Fruit fly (Drosophila melanogaster) ovary, adult (tissue): ENCODE results near the gene CG13398.

ENCODE experiments used
- CG17801 ChIP-seq: fragments of 200-800 bp; optimal IDR thresholded peaks from 2 replicates; lab custom pipeline; 2019; ENCODE audit warnings: missing biosample characterization, mild to moderate bottlenecking, missing genetic modification characterization, moderate library complexity; ENCODE audit not compliant: partially characterized antibody

CG13398 gene

dm6 chr2L:8402928-8403285 is 12.1 kb downstream of the CG13398 start, which contains the start of gene fy:
TSS of gene fy (minus strand) at chr2L:8403280.
- TF ChIP-seq CG17801 (GFP tag; lab: Kevin White, UChicago) = no peak

- no peak for TF ChIP-seq CG17801 (GFP tag; lab: Kevin White, UChicago)
Measured at dm6 chr2L:8399863-8400598, 15.0 kb downstream of the CG13398 start, which contains the start of gene CG31898. TSS of gene CG31898 (plus strand) at chr2L:8400421.

dm6 chr2L:8398721-8399120 is 16.3 kb downstream of the CG13398 start, which contains the start of gene CG13386:
TSS of gene CG13386 (plus strand) at chr2L:8399021.
- no peak for TF ChIP-seq CG17801 (GFP tag; lab: Kevin White, UChicago)

dm6 chr2L:8395996-8396699 is 18.9 kb downstream of the CG13398 start, which contains the start of the genes Peritrophin-15a and CG13385:
TSS of gene Peritrophin-15a (minus strand) at chr2L:8396096.
TSS of gene CG13385 (plus strand) at chr2L:8396649.
- TF ChIP-seq CG17801 (GFP tag; lab: Kevin White, UChicago) = no peak

dm6 chr2L:8394840-8395239 is 20.2 kb downstream of the CG13398 start, which contains the start of gene Peritrophin-15b:
TSS of gene Peritrophin-15b (minus strand) at chr2L:8394940.
- TF ChIP-seq CG17801 (GFP tag; lab: Kevin White, UChicago) = no peak

dm6 chr2L:8394180-8394579 is 20.9 kb downstream of the CG13398 start, which contains the start of gene lectin-29Ca:
TSS of gene lectin-29Ca (minus strand) at chr2L:8394280.
- TF ChIP-seq CG17801 (GFP tag; lab: Kevin White, UChicago) = no peak

dm6 chr2L:8393122-8393521 is 21.9 kb downstream of the CG13398 start, which contains the start of gene Acp29AB:
TSS of gene Acp29AB (minus strand) at chr2L:8393222.
- TF ChIP-seq CG17801 (GFP tag; lab: Kevin White, UChicago) = no peak

dm6 chr2L:8392298-8392697 is 22.8 kb downstream of the CG13398 start, which contains the start of gene CG42820:
TSS of gene CG42820 (minus strand) at chr2L:8392398.
- TF ChIP-seq CG17801 (GFP tag; lab: Kevin White, UChicago) = no peak

- no peak for TF ChIP-seq CG17801 (GFP tag; lab: Kevin White, UChicago)
Measured at dm6 chr2L:8389231-8389630, 25.8 kb downstream of the CG13398 start, which contains the start of gene CG42819. TSS of gene CG42819 (minus strand) at chr2L:8389331.

dm6 chr2L:8385849-8386248 is 29.2 kb downstream of the CG13398 start:
- no peak for TF ChIP-seq CG17801 (GFP tag; lab: Kevin White, UChicago)

dm6 chr2L:8384985-8385519 is 30.0 kb downstream of the CG13398 start:
- TF ChIP-seq CG17801 (GFP tag; lab: Kevin White, UChicago) = no peak

dm6 chr2L:8384108-8384601 is 30.9 kb downstream of the CG13398 start, which contains the start of the genes Dad1 and CG13384:
TSS of gene Dad1 (minus strand) at chr2L:8384137.
TSS of gene CG13384 (plus strand) at chr2L:8384455.
- TF ChIP-seq CG17801 (GFP tag; lab: Kevin White, UChicago) = peak; percentile 98

dm6 chr2L:8382646-8383045 is 32.4 kb downstream of the CG13398 start, which contains the start of the genes CG13392 and Rcd4:
TSS of gene CG13392 (minus strand) at chr2L:8382807.
TSS of gene Rcd4 (plus strand) at chr2L:8382861.
- TF ChIP-seq CG17801 (GFP tag; lab: Kevin White, UChicago) = peak; percentile 63

- TF ChIP-seq CG17801 (GFP tag; lab: Kevin White, UChicago) = peak; percentile 72
Measured at dm6 chr2L:8381508-8382036, 33.5 kb downstream of the CG13398 start, which contains the start of gene AlaRS. TSS of gene AlaRS (minus strand) at chr2L:8381764.
